Worm (Caenorhabditis elegans) whole organism, late embryonic: ENCODE measurements around the gene ZK262.20.

Source experiments
- C38D4.7 ChIP-seq: fragments of 200-800 bp; sonication (Bioruptor generic); optimal IDR thresholded peaks from 2 replicates; lab custom pipeline; 2018; ENCODE audit warnings: mild to moderate bottlenecking, missing genetic modification characterization, moderate library complexity, missing compliant biosample characterization
- ceh-24 ChIP-seq: sonication (generic microtip); optimal IDR thresholded peaks from 2 replicates; lab custom pipeline; 2016; ENCODE audit warnings: mild to moderate bottlenecking, missing genetic modification characterization, missing compliant biosample characterization
- ceh-9 ChIP-seq: sonication (generic microtip); optimal IDR thresholded peaks from 2 replicates; lab custom pipeline; 2016; ENCODE audit warnings: mild to moderate bottlenecking, missing genetic modification characterization, inconsistent platforms, missing compliant biosample characterization
- dmd-4 ChIP-seq: sonication (generic microtip); optimal IDR thresholded peaks from 2 replicates; lab custom pipeline; 2016; ENCODE audit warnings: borderline replicate concordance, missing genetic modification characterization, missing compliant biosample characterization
- fkh-10 ChIP-seq: fragments of 150-350 bp; optimal IDR thresholded peaks from 2 replicates; lab custom pipeline; 2014; ENCODE audit warnings: missing biosample characterization, missing genetic modification reagents, missing genetic modification characterization
- mec-3 ChIP-seq: sonication (generic microtip); optimal IDR thresholded peaks from 2 replicates; lab custom pipeline; 2016; ENCODE audit warnings: borderline replicate concordance, missing genetic modification characterization, missing compliant biosample characterization
- pha-4 ChIP-seq: fragments of 150-350 bp; optimal IDR thresholded peaks from 2 replicates; lab custom pipeline; 2018; ENCODE audit warnings: missing biosample characterization, missing genetic modification reagents, missing genetic modification characterization
- ztf-16 ChIP-seq: sonication (generic microtip); optimal IDR thresholded peaks from 2 replicates; lab custom pipeline; 2017; ENCODE audit warnings: missing genetic modification characterization, missing compliant biosample characterization

ce11 chrV:18425544-18425943, 9.3 kb downstream of the ZK262.20 start, which contains the start of gene ZK262.19:
- TF ChIP-seq dmd-4 (tag; lab: Kevin White, UChicago) (no peak), ceh-9 (no peak), ztf-16 (tag; lab: Kevin White, UChicago) (no peak), mec-3 (tag; lab: Kevin White, UChicago) (no peak), ceh-24 (tag; lab: Kevin White, UChicago) (no peak), pha-4 (tag; lab: Kevin White, UChicago) (no peak), C38D4.7 (GFP tag; lab: Kevin White, UChicago) (no peak), fkh-10 (GFP tag; lab: Kevin White, UChicago) (no peak)
